Fruit fly (Drosophila melanogaster) whole organism, embryonic: ENCODE data around the gene Lamtor3.
A peak's percentile ranks its signal among the peaks of the same experiment; 100 is the strongest.

ENCODE experiments used
- Adf1 ChIP-seq: fragments of 200-800 bp; sonication (Bioruptor generic); IDR thresholded peaks from 2 replicates; pipeline ENCODE4 v1.3.6; 2022; ENCODE audit warnings: missing biosample characterization, missing genetic modification characterization
- Atf-2 ChIP-seq: fragments of 200-800 bp; sonication (Bioruptor generic); optimal IDR thresholded peaks from 2 replicates; lab custom pipeline; 2016; ENCODE audit warnings: missing biosample characterization, missing genetic modification characterization
- Bdp1 ChIP-seq: fragments of 200-800 bp; sonication (Bioruptor generic); optimal IDR thresholded peaks from 3 replicates; lab custom pipeline; 2016; ENCODE audit warnings: missing biosample characterization, missing genetic modification characterization
- CG10209 ChIP-seq: fragments of 200-800 bp; sonication (Bioruptor generic); optimal IDR thresholded peaks from 3 replicates; lab custom pipeline; 2017; ENCODE audit warnings: missing biosample characterization, mild to moderate bottlenecking, missing genetic modification characterization, missing genetic modification reagents
- CG11695 ChIP-seq: fragments of 200-800 bp; sonication (Bioruptor generic); IDR thresholded peaks from 3 replicates; pipeline ENCODE4 v1.3.6; 2022; ENCODE audit warnings: missing biosample characterization, missing genetic modification characterization
- CG15011 ChIP-seq: fragments of 200-800 bp; sonication (Bioruptor generic); optimal IDR thresholded peaks from 3 replicates; lab custom pipeline; 2018; ENCODE audit warnings: missing biosample characterization, mild to moderate bottlenecking, missing genetic modification characterization
- CG15269 ChIP-seq: fragments of 200-800 bp; sonication (Bioruptor generic); optimal IDR thresholded peaks from 2 replicates; lab custom pipeline; 2018; ENCODE audit warnings: missing biosample characterization, mild to moderate bottlenecking, missing genetic modification characterization, moderate library complexity
- CG15479 ChIP-seq: fragments of 200-800 bp; sonication (Bioruptor generic); optimal IDR thresholded peaks from 3 replicates; lab custom pipeline; 2019; ENCODE audit warnings: missing biosample characterization, mild to moderate bottlenecking, missing genetic modification characterization, moderate library complexity
- CG15601 ChIP-seq: fragments of 200-800 bp; sonication (Bioruptor generic); optimal IDR thresholded peaks from 3 replicates; lab custom pipeline; 2019; ENCODE audit warnings: missing biosample characterization, mild to moderate bottlenecking, missing genetic modification characterization, moderate library complexity
- CG17829 ChIP-seq: fragments of 200-800 bp; optimal IDR thresholded peaks from 2 replicates; lab custom pipeline; 2019; ENCODE audit warnings: missing biosample characterization, mild to moderate bottlenecking, missing genetic modification characterization, moderate library complexity
- CG2120 ChIP-seq: fragments of 200-800 bp; sonication (Bioruptor generic); optimal IDR thresholded peaks from 3 replicates; lab custom pipeline; 2016; ENCODE audit warnings: missing biosample characterization, missing genetic modification characterization
- CG2199 ChIP-seq: fragments of 200-800 bp; sonication (Bioruptor generic); IDR thresholded peaks from 3 replicates; pipeline ENCODE4 v1.3.6; 2022; ENCODE audit warnings: missing biosample characterization, missing genetic modification characterization
- CG3281 ChIP-seq: fragments of 200-800 bp; sonication (Bioruptor generic); optimal IDR thresholded peaks from 3 replicates; lab custom pipeline; 2017; ENCODE audit warnings: missing biosample characterization, mild to moderate bottlenecking, missing genetic modification characterization
- CG34224 ChIP-seq: fragments of 200-800 bp; sonication (Bioruptor generic); IDR thresholded peaks from 3 replicates; pipeline ENCODE4 v1.3.6; 2022; ENCODE audit warnings: missing biosample characterization, missing genetic modification characterization; ENCODE audit not compliant: partially characterized antibody
- CG5180 ChIP-seq: fragments of 200-800 bp; sonication (Bioruptor generic); optimal IDR thresholded peaks from 3 replicates; lab custom pipeline; 2017; ENCODE audit warnings: missing biosample characterization, missing genetic modification characterization, mild to moderate bottlenecking, moderate library complexity, missing genetic modification reagents
- CG6254 ChIP-seq: fragments of 200-800 bp; sonication (Bioruptor generic); optimal IDR thresholded peaks from 3 replicates; lab custom pipeline; 2017; ENCODE audit warnings: mild to moderate bottlenecking, missing biosample characterization, missing genetic modification reagents, missing genetic modification characterization
- CG6791 ChIP-seq: fragments of 200-800 bp; sonication (Bioruptor generic); IDR thresholded peaks from 3 replicates; pipeline ENCODE4 v1.3.6; 2022; ENCODE audit warnings: missing biosample characterization, missing genetic modification characterization; ENCODE audit not compliant: partially characterized antibody
- CG6813 ChIP-seq: fragments of 200-800 bp; sonication (Bioruptor generic); optimal IDR thresholded peaks from 2 replicates; lab custom pipeline; 2017; ENCODE audit warnings: missing biosample characterization, missing genetic modification characterization, mild to moderate bottlenecking, moderate library complexity, missing genetic modification reagents
- CG7786 ChIP-seq: fragments of 200-800 bp; sonication (Bioruptor generic); optimal IDR thresholded peaks from 2 replicates; lab custom pipeline; 2016; ENCODE audit warnings: missing biosample characterization, missing genetic modification characterization
- CG7928 ChIP-seq: fragments of 200-800 bp; sonication (Bioruptor generic); optimal IDR thresholded peaks from 2 replicates; lab custom pipeline; 2017; ENCODE audit warnings: missing biosample characterization, mild to moderate bottlenecking, missing genetic modification characterization
- CG7963 ChIP-seq: fragments of 200-800 bp; sonication (Bioruptor generic); IDR thresholded peaks from 3 replicates; pipeline ENCODE4 v1.3.6; 2022; ENCODE audit warnings: missing biosample characterization, missing genetic modification characterization; ENCODE audit not compliant: partially characterized antibody
- CG7987 ChIP-seq: fragments of 200-800 bp; sonication (Bioruptor generic); optimal IDR thresholded peaks from 2 replicates; lab custom pipeline; 2018; ENCODE audit warnings: missing biosample characterization, mild to moderate bottlenecking, missing genetic modification characterization, moderate library complexity
- CG8290 ChIP-seq, 3 experiments: fragments of 200-800 bp; sonication (Bioruptor generic); optimal IDR thresholded peaks; 2 replicates each; lab custom pipeline; 2016 to 2019; ENCODE audit warnings: missing biosample characterization in 3 of 3, missing genetic modification characterization in 3 of 3, mild to moderate bottlenecking in 2 of 3, moderate library complexity in 1 of 3
- CG9797 ChIP-seq: fragments of 200-800 bp; sonication (Bioruptor generic); optimal IDR thresholded peaks from 3 replicates; lab custom pipeline; 2018; ENCODE audit warnings: missing biosample characterization, mild to moderate bottlenecking, missing genetic modification characterization
- CG9932 ChIP-seq: fragments of 200-800 bp; sonication (Bioruptor generic); IDR thresholded peaks from 2 replicates; pipeline ENCODE4 v1.3.6; 2022; ENCODE audit warnings: missing biosample characterization, missing genetic modification characterization
- CrebB ChIP-seq: fragments of 200-800 bp; sonication (Bioruptor generic); optimal IDR thresholded peaks from 3 replicates; lab custom pipeline; 2018; ENCODE audit warnings: missing biosample characterization, mild to moderate bottlenecking, missing genetic modification characterization
- Dfd ChIP-seq, 2 experiments: fragments of >200 bp; optimal IDR thresholded peaks; 2 replicates each; lab custom pipeline; 2017; ENCODE audit warnings: missing biosample characterization in 2 of 2, missing genetic modification characterization in 2 of 2
- Lhr ChIP-seq: fragments of 200-800 bp; sonication (Bioruptor generic); optimal IDR thresholded peaks from 3 replicates; lab custom pipeline; 2017; ENCODE audit warnings: mild to moderate bottlenecking, missing biosample characterization, missing genetic modification reagents, missing genetic modification characterization
- MTF-1 ChIP-seq: fragments of 200-800 bp; sonication (Bioruptor generic); optimal IDR thresholded peaks from 2 replicates; lab custom pipeline; 2018; ENCODE audit warnings: missing biosample characterization, mild to moderate bottlenecking, missing genetic modification characterization, borderline replicate concordance
- NFAT ChIP-seq: fragments of 200-800 bp; sonication (Bioruptor generic); IDR thresholded peaks from 2 replicates; pipeline ENCODE4 v1.3.6; 2022; ENCODE audit warnings: missing biosample characterization, missing genetic modification characterization
- Optix ChIP-seq: fragments of 200-800 bp; sonication (Bioruptor generic); IDR thresholded peaks from 3 replicates; pipeline ENCODE4 v1.3.6; 2022; ENCODE audit warnings: missing biosample characterization, missing genetic modification characterization
- Side ChIP-seq: fragments of 200-800 bp; sonication (Bioruptor generic); optimal IDR thresholded peaks from 2 replicates; lab custom pipeline; 2016; ENCODE audit warnings: missing biosample characterization, missing genetic modification characterization
- Six4 ChIP-seq: fragments of 200-800 bp; sonication (Bioruptor generic); optimal IDR thresholded peaks from 2 replicates; lab custom pipeline; 2016; ENCODE audit warnings: missing biosample characterization, missing genetic modification characterization
- Xbp1 ChIP-seq: fragments of 200-800 bp; sonication (Bioruptor generic); optimal IDR thresholded peaks from 3 replicates; lab custom pipeline; 2016; ENCODE audit warnings: missing biosample characterization, mild to moderate bottlenecking, missing genetic modification characterization
- chm ChIP-seq: fragments of 200-800 bp; sonication (Bioruptor generic); IDR thresholded peaks from 2 replicates; pipeline ENCODE4 v1.3.6; 2022; ENCODE audit warnings: missing biosample characterization, missing genetic modification characterization
- croc ChIP-seq: fragments of 200-800 bp; sonication (Bioruptor generic); conservative IDR thresholded peaks from 3 replicates; pipeline ENCODE4 v1.3.6; 2022; ENCODE audit warnings: missing biosample characterization, missing genetic modification characterization
- crol ChIP-seq: fragments of 200-800 bp; sonication (Bioruptor generic); IDR thresholded peaks from 2 replicates; pipeline ENCODE4 v1.3.6; 2022; ENCODE audit warnings: missing biosample characterization, missing genetic modification characterization
- esg ChIP-seq: fragments of 200-800 bp; sonication (Bioruptor generic); conservative IDR thresholded peaks from 2 replicates; pipeline ENCODE4 v1.3.6; 2022; ENCODE audit warnings: missing biosample characterization, missing genetic modification characterization
- fd102C ChIP-seq: fragments of 200-800 bp; sonication (Bioruptor generic); optimal IDR thresholded peaks from 2 replicates; lab custom pipeline; 2018; ENCODE audit warnings: missing biosample characterization, mild to moderate bottlenecking, missing genetic modification characterization, moderate library complexity
- ftz-f1 ChIP-seq: fragments of 200-800 bp; sonication (Bioruptor generic); optimal IDR thresholded peaks from 2 replicates; lab custom pipeline; 2016; ENCODE audit warnings: missing biosample characterization, missing genetic modification characterization
- gem ChIP-seq: fragments of 200-800 bp; sonication (Bioruptor generic); optimal IDR thresholded peaks from 2 replicates; lab custom pipeline; 2019; ENCODE audit warnings: missing biosample characterization, mild to moderate bottlenecking, missing genetic modification characterization, moderate library complexity
- lbe ChIP-seq: fragments of 200-800 bp; sonication (Bioruptor generic); optimal IDR thresholded peaks from 2 replicates; lab custom pipeline; 2016; ENCODE audit warnings: missing biosample characterization, mild to moderate bottlenecking, missing genetic modification characterization
- nom ChIP-seq: fragments of 200-800 bp; sonication (Bioruptor generic); optimal IDR thresholded peaks from 2 replicates; lab custom pipeline; 2017; ENCODE audit warnings: missing biosample characterization, missing genetic modification characterization, mild to moderate bottlenecking, moderate library complexity, missing genetic modification reagents
- pnt ChIP-seq: fragments of 200-800 bp; sonication (Bioruptor generic); optimal IDR thresholded peaks from 3 replicates; lab custom pipeline; 2016; ENCODE audit warnings: missing biosample characterization, missing genetic modification characterization
- ranshi ChIP-seq: fragments of 200-800 bp; sonication (Bioruptor generic); IDR thresholded peaks from 2 replicates; pipeline ENCODE4 v1.3.6; 2022; ENCODE audit warnings: missing biosample characterization, missing genetic modification characterization
- scrt ChIP-seq: fragments of 200-800 bp; sonication (Bioruptor generic); optimal IDR thresholded peaks from 2 replicates; lab custom pipeline; 2018; ENCODE audit warnings: missing biosample characterization, mild to moderate bottlenecking, missing genetic modification characterization, moderate library complexity
- seq ChIP-seq: fragments of 200-800 bp; sonication (Bioruptor generic); IDR thresholded peaks from 2 replicates; pipeline ENCODE4 v1.3.6; 2022; ENCODE audit warnings: missing biosample characterization, missing genetic modification characterization
- stc ChIP-seq: fragments of 200-800 bp; sonication (Bioruptor generic); IDR thresholded peaks from 2 replicates; pipeline ENCODE4 v1.3.6; 2022; ENCODE audit warnings: missing biosample characterization, missing genetic modification characterization
- sug ChIP-seq: fragments of 200-800 bp; optimal IDR thresholded peaks from 2 replicates; lab custom pipeline; 2019; ENCODE audit warnings: missing biosample characterization, mild to moderate bottlenecking, missing genetic modification characterization, moderate library complexity
- twi ChIP-seq: fragments of 200-800 bp; optimal IDR thresholded peaks from 2 replicates; lab custom pipeline; 2019; ENCODE audit warnings: missing biosample characterization, mild to moderate bottlenecking, missing genetic modification characterization, moderate library complexity

The Lamtor3 gene

DNA sequence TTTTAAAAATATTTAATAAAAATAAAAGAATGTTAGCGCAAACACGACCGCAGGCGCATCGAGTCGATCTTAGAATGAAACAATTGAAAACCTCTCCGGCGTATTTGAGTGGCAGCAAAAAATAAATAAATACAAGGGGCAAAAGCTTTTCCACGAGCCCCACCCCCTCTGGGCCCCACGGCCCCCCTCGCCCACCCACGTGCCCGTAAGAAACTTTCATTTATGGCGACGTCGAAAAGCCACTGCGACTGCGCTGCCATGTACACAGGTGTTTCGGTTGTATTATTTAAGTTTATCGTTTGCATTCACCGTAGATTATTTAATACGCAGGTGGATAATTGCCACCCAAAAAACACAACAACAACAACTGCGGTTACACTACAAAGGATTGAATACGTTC lies 32.6 kb upstream of the Lamtor3 start (continued):
- TF ChIP-seq Optix (no peak), CG15479 (no peak), CG15011 (GFP tag; lab: Kevin White, UChicago) (no peak), CG10209 (GFP tag; lab: Kevin White, UChicago) (peak; percentile 1), ranshi (GFP tag; lab: Robert Waterston, UW) (no peak; the same call in 1 of the 2 replicates), CG6791 (GFP tag; lab: Robert Waterston, UW) (no peak), gem (tag; lab: Kevin White, UChicago) (no peak), CG7987 (no peak), Adf1 (peak; percentile 80), pnt (no peak), CrebB (tag; lab: Kevin White, UChicago) (no peak), chm (no peak), Dfd (GFP tag; optimal IDR thresholded peaks at IDR 0.05; lab: Kevin White, UChicago) (no peak), CG6254 (GFP tag; lab: Kevin White, UChicago) (no peak), nom (GFP tag; lab: Kevin White, UChicago) (no peak), CG9797 (no peak), CG15269 (tag; lab: Kevin White, UChicago) (peak; percentile 22), Side (GFP tag; lab: Kevin White, UChicago) (no peak), CG34224 (GFP tag; lab: Robert Waterston, UW) (no peak), lbe (GFP tag; lab: Kevin White, UChicago) (no peak), CG2120 (GFP tag; lab: Kevin White, UChicago) (no peak), croc (GFP tag; lab: Robert Waterston, UW) (no peak), fd102C (GFP tag; lab: Kevin White, UChicago) (no peak), CG7963 (GFP tag; lab: Robert Waterston, UW) (no peak), CG11695 (GFP tag; lab: Robert Waterston, UW) (no peak), CG7786 (no peak), sug (tag; lab: Kevin White, UChicago) (peak; percentile 49), esg (no peak), CG6813 (GFP tag; lab: Kevin White, UChicago) (peak; percentile 42), ftz-f1 (GFP tag; lab: Kevin White, UChicago) (no peak), CG2199 (GFP tag; lab: Robert Waterston, UW) (peak; percentile 82; the same call in 2 of the 3 replicates), seq (GFP tag; lab: Robert Waterston, UW) (no peak), stc (GFP tag; lab: Robert Waterston, UW) (no peak), MTF-1 (no peak), CG3281 (GFP tag; lab: Kevin White, UChicago) (peak; percentile 25), CG9932 (no peak), NFAT (0 out of 2 replicates have a peak, but pooled peaks have one; percentile 23), CG17829 (tag; lab: Kevin White, UChicago) (no peak), crol (GFP tag; lab: Robert Waterston, UW) (peak; percentile 96), Lhr (GFP tag; lab: Kevin White, UChicago) (no peak), CG7928 (GFP tag; lab: Kevin White, UChicago) (no peak), CG15601 (no peak), Xbp1 (no peak), Six4 (no peak), CG5180 (GFP tag; lab: Kevin White, UChicago) (no peak), CG8290 (GFP tag; optimal IDR thresholded peaks at IDR 0.05; lab: Kevin White, UChicago) (no peak), CG8290 (tag; optimal IDR thresholded peaks at IDR 0.05; lab: Kevin White, UChicago) (peak in 1 of 2 experiments; percentile 53), twi (tag; lab: Kevin White, UChicago) (no peak), Atf-2 (GFP tag; lab: Kevin White, UChicago) (no peak), Bdp1 (GFP tag; lab: Kevin White, UChicago) (no peak), scrt (no peak)
